Fruit fly (Drosophila melanogaster) whole organism, prepupa: Measurements from ENCODE around the gene CycE.

Experiments
- CG11902 ChIP-seq: fragments of 200-800 bp; sonication (Bioruptor generic); optimal IDR thresholded peaks from 3 replicates; lab custom pipeline; 2016; ENCODE audit warnings: missing biosample characterization, missing genetic modification characterization
- CG34406 ChIP-seq: fragments of 200-800 bp; sonication (Bioruptor generic); optimal IDR thresholded peaks from 3 replicates; lab custom pipeline; 2016; ENCODE audit warnings: missing biosample characterization, missing genetic modification characterization
- CG6792 ChIP-seq: fragments of 200-800 bp; sonication (Bioruptor generic); optimal IDR thresholded peaks from 3 replicates; lab custom pipeline; 2016; ENCODE audit warnings: missing biosample characterization, missing genetic modification characterization
- CG8319 ChIP-seq: fragments of 200-800 bp; sonication (Bioruptor generic); optimal IDR thresholded peaks from 3 replicates; lab custom pipeline; 2016; ENCODE audit warnings: missing biosample characterization, missing genetic modification characterization
- Eip75B ChIP-seq: fragments of 200-800 bp; sonication (Bioruptor generic); optimal IDR thresholded peaks from 3 replicates; lab custom pipeline; 2016; ENCODE audit warnings: missing biosample characterization, missing genetic modification characterization
- Sox102F ChIP-seq: fragments of 200-800 bp; sonication (Bioruptor generic); optimal IDR thresholded peaks from 2 replicates; lab custom pipeline; 2016; ENCODE audit warnings: missing biosample characterization, mild to moderate bottlenecking, missing genetic modification characterization
- Sox14 ChIP-seq: fragments of 200-800 bp; sonication (Bioruptor generic); optimal IDR thresholded peaks from 3 replicates; lab custom pipeline; 2016; ENCODE audit warnings: missing biosample characterization, missing genetic modification characterization
- Sox15 ChIP-seq: fragments of 200-800 bp; sonication (Bioruptor generic); optimal IDR thresholded peaks from 3 replicates; lab custom pipeline; 2016; ENCODE audit warnings: missing biosample characterization, missing genetic modification characterization
- dac ChIP-seq: fragments of 200-800 bp; sonication (Bioruptor generic); optimal IDR thresholded peaks from 2 replicates; lab custom pipeline; 2017; ENCODE audit warnings: missing biosample characterization, mild to moderate bottlenecking, missing genetic modification characterization
- lz ChIP-seq: fragments of 200-800 bp; sonication (Bioruptor generic); optimal IDR thresholded peaks from 3 replicates; lab custom pipeline; 2016; ENCODE audit warnings: missing biosample characterization, missing genetic modification characterization
- net ChIP-seq: fragments of 200-800 bp; sonication (Bioruptor generic); optimal IDR thresholded peaks from 3 replicates; lab custom pipeline; 2016; ENCODE audit warnings: missing biosample characterization, missing genetic modification characterization
- spab ChIP-seq: fragments of 200-800 bp; sonication (Bioruptor generic); optimal IDR thresholded peaks from 2 replicates; lab custom pipeline; 2017; ENCODE audit warnings: missing biosample characterization, mild to moderate bottlenecking, missing genetic modification characterization, missing genetic modification reagents

DNA sequence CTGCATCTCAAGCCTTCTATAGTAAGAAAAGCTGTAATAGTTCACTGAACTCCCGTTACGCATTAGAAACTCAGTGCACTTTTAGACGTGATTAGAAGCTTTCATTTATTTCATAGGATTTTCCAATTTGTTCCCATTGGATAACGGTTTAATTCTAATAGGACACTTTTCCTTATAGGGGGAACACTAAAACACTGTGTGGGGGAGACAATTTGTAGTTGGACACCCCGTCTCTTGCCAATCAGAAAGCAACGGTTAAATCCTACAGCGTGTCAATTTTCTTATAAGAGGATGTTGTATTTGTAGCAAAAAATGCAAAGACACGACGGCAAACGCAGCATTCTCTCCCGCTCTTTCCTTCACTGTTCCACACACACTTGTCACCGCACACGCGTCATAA lies 2.0 kb downstream of the CycE start:
- TF ChIP-seq spab (GFP tag; lab: Kevin White, UChicago) (no peak), Sox14 (GFP tag; lab: Kevin White, UChicago) (no peak), dac (no peak), Sox15 (no peak), CG34406 (no peak), CG6792 (GFP tag; lab: Kevin White, UChicago) (no peak), lz (GFP tag; lab: Kevin White, UChicago) (no peak), net (GFP tag; lab: Kevin White, UChicago) (no peak), Sox102F (GFP tag; lab: Kevin White, UChicago) (no peak), CG8319 (GFP tag; lab: Kevin White, UChicago) (no peak), Eip75B (GFP tag; lab: Kevin White, UChicago) (no peak), CG11902 (GFP tag; lab: Kevin White, UChicago) (no peak)
